Worm (Caenorhabditis elegans): ENCODE measurements around the gene K01A6.8.

- no peak for TF ChIP-seq ceh-13 (GFP tag; optimal IDR thresholded peaks at IDR 0.05)
- TF ChIP-seq ama-1 (optimal IDR thresholded peaks at IDR 0.05): no peak
- TF ChIP-seq hnd-1 (tag; optimal IDR thresholded peaks at IDR 0.05): no peak
- TF ChIP-seq ceh-36 (tag; optimal IDR thresholded peaks at IDR 0.05): no peak
- no peak for TF ChIP-seq tbx-37 (GFP tag; conservative IDR thresholded peaks at IDR 0.05)
- no peak for TF ChIP-seq scrt-1 (GFP tag; IDR thresholded peaks at IDR 0.05)
- TF ChIP-seq ets-7 (tag; optimal IDR thresholded peaks at IDR 0.05): no peak
- no peak for TF ChIP-seq flt-1 (GFP tag; IDR thresholded peaks at IDR 0.05)
- no peak for TF ChIP-seq F13C5.2 (tag; optimal IDR thresholded peaks at IDR 0.05)
- no peak for TF ChIP-seq hmbx-1 (tag; optimal IDR thresholded peaks at IDR 0.05)
- TF ChIP-seq tbx-11 (GFP tag; IDR thresholded peaks at IDR 0.05): no peak
- no peak for TF ChIP-seq pes-1 (GFP tag; IDR thresholded peaks at IDR 0.05)
- TF ChIP-seq aly-1 (tag; optimal IDR thresholded peaks at IDR 0.05): no peak
Observed at ce11 chrIV:11700100-11700499, 37.1 kb downstream of the K01A6.8 start.
